Worm (Caenorhabditis elegans) whole organism, L4/young adult: ENCODE data around the gene cyp-33C1.

Experiments used
- W03F9.2 ChIP-seq: fragments of 150-350 bp; optimal IDR thresholded peaks from 2 replicates; lab custom pipeline; 2014; ENCODE audit warnings: missing biosample characterization, missing genetic modification characterization
- dao-5 ChIP-seq: sonication (generic microtip); optimal IDR thresholded peaks from 2 replicates; lab custom pipeline; 2016; ENCODE audit warnings: missing genotype, missing genetic modification characterization, moderate library complexity, missing compliant biosample characterization
- him-1 ChIP-seq: sonication (generic microtip); optimal IDR thresholded peaks from 2 replicates; lab custom pipeline; 2016; ENCODE audit warnings: missing genotype, missing genetic modification reagents, missing genetic modification characterization, missing compliant biosample characterization

DNA sequence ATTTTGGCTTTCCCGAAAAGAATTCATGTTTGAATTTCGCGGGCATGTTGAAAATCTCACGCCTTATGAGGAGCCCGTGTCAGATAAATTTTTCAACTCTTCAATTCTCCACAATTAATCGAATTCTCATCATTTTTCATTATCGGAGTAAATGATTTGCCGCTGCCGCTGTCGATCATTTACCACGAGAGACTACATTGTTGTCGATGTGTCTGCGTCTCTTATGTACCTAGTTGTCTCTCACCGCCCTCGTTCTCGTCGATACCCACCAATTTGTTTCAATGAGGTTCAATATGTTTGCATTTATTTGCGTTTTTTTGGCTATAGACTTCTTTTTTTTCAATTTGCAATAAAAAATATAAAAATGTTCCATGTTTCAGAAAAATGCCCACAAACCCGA is 12.8 kb downstream of the cyp-33C1 start, which contains the start of gene nhr-13:
- TF ChIP-seq W03F9.2 (no peak), dao-5 (tag; lab: Kevin White, UChicago) (no peak), him-1 (tag; lab: Kevin White, UChicago) (no peak)
